Worm (Caenorhabditis elegans) whole organism, dauer: Measurements from ENCODE around the gene B0310.6.

Source experiments
- unc-62 ChIP-seq: sonication (generic microtip); optimal IDR thresholded peaks from 2 replicates; lab custom pipeline; 2017; ENCODE audit warnings: missing biosample characterization, missing genetic modification reagents, missing genetic modification characterization

Gene B0310.6

DNA sequence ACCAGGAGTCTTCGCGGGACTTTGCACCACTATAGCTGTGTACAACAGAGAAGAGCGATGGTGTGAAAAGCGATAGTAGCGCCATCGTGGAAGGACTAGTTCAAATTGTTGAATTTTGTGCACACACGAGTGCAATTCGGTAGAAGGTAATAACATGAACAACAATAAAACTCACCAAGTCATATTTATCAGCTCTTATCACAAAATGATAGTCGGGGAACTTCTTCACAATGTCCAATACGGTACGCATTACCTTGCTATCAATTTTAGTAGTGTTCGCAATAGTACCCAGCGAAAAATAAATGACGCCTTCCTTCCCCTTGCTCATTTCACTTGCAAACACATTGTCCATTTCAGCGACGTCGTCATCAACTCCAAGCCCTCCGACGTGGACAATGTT, 3.1 kb downstream of the B0310.6 start:
- no peak for TF ChIP-seq unc-62 (GFP tag; lab: Kevin White, UChicago)

- TF ChIP-seq unc-62 (GFP tag; lab: Kevin White, UChicago): no peak
Measured at ce11 chrX:524498-524897, 6.3 kb downstream of the B0310.6 start.

DNA sequence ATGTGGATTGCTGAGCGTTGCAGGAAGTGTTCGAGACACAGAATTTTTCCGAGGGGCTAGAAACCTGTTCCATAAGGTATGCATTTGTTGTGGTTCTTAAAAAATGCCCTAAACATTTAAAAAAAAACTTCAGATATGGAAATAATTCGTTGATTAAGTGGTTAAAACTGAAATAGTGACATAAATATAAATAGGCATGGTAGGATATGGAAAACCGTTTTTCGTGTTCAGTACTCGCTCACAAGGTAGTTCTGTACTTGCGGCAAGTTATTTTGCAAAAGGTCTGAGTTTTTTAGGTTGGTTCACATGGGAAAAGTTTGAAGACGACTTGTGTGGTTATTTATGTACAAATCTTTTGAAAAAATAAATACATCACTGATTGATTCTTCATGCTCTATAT, 9.9 kb downstream of the B0310.6 start, which contains the start of gene B0310.3:
Gene B0310.3, minus strand, starts transcription at position 101 of the 400 bp plus-strand sequence.
- TF ChIP-seq unc-62 (GFP tag; lab: Kevin White, UChicago): no peak

DNA sequence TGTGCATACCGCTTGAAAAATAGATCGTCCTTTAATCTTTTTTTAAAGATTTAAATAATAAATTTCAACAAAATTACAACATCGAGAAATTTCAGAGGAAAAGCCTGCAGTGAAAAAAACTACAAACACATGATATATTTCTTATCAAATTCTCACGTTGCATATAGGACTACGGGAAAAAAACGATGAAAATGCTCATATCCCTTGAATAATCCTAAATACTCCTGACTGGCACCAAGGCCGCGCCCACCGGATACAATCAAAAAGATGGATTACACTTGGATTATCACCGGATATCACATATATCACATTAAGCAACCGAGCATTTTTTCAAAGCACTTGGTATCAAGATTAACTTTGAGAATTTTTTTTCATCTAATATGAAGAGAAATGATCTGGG, 16.8 kb downstream of the B0310.6 start:
- no peak for TF ChIP-seq unc-62 (GFP tag; lab: Kevin White, UChicago)

- TF ChIP-seq unc-62 (GFP tag; lab: Kevin White, UChicago): no peak
Measured at ce11 chrX:506848-507247, 24.0 kb downstream of the B0310.6 start, which contains the start of gene B0310.2. Gene B0310.2, minus strand, starts transcription at chrX:506948.

- TF ChIP-seq unc-62 (GFP tag; lab: Kevin White, UChicago): no peak
Measured at ce11 chrX:505014-505413, 25.8 kb downstream of the B0310.6 start.

DNA sequence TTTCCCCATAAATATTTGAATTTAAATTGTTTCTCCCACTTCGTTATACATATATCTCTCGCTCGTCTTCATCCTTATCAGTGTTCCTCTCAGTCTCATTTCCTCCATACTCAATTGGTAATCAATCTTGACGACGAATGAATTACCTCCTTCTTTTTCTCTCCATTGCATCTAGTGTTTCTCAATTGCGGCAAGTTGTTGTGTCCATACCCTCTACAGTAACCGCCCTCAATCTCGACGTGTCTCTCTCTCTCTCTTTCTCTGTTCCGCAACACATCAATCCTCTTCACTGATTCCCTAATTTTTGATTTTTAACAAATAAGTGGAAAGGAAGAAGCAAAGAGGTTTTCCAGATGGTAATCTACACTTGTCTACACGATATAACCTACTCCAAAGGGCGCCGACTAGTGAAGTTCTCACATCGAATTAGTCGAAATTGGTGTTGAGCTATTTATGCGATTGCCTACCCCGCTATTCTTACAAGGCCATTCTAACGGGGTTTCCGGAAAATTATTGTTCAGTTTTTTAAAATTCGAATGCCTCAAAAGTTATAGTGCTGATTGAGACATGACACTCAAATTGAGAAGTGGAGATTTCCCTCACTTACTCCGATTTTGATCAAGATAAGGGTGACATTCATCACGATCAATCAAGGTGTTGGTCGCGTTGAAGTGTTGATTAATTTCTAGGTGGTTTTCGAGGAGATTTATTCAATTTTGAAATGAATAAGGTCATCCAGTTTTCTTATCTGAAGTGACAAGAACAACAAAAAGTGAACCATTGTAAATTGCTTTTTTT, 26.6 kb downstream of the B0310.6 start:
- TF ChIP-seq unc-62 (GFP tag; lab: Kevin White, UChicago): no peak

DNA sequence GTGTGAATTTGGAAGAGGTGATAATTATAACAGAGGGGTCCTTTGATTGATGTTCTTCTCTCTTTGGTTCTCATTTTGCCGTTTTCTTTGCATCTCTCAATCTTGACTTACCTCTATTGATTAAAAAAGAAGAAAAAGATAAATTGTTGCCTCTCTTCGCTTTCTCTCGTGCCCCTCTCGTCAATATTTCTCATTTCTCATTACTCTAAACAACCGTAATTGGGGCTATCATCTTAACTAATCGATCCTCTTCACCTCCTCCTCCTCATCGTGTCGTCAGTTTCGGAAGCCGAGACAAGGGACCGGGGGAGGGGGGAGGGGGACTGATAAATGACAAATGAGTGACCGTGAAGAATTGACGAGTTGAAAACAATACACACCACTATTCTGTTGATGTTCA, 32.2 kb downstream of the B0310.6 start:
- TF ChIP-seq unc-62 (GFP tag; lab: Kevin White, UChicago): no peak

DNA sequence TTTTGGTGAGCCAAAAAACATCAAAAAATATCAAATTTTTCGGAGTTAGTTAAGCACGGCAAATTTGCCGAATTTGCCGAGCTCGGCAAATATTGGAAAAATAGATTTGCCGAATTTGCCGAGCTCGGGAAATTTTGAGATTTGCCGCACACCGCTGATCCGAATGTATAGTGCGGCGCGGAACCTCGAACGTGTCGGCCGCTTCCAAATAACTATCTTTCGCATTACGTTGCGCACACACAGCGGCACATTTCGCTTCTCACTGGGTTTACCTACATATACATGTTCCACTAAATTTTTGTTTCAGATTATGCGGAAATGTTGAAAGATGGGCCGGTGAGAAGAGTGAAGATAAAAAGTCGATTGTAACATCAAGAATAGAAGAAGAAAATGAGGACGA, 34.0 kb downstream of the B0310.6 start:
- no peak for TF ChIP-seq unc-62 (GFP tag; lab: Kevin White, UChicago)

ce11 chrX:492919-493318, 37.9 kb downstream of the B0310.6 start, which contains the start of gene B0310.1:
Gene B0310.1, plus strand, starts transcription at chrX:493228.
- no peak for TF ChIP-seq unc-62 (GFP tag; lab: Kevin White, UChicago)

- no peak for TF ChIP-seq unc-62 (GFP tag; lab: Kevin White, UChicago)
Measured at ce11 chrX:489635-490105, 41.1 kb downstream of the B0310.6 start, which contains the start of gene egl-17. Gene egl-17, plus strand, starts transcription at chrX:489685.

DNA sequence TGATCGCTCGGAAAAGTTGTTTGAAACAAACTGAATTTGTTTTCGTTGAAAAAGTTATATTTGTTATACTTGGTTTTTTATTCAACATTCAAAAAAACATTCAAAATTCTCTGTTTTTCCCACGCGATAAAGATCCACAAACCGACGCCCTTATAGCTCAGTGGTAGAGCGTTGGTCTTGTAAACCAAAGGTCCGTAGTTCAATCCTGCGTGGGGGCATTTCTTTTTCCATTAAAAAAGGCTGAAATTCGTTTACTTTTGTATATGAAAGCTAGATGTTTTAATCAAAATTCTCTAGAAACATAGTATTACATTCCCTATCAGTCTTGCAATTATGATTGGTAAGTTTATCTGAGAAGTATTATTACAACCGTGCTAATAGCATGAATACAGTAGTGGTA, 43.1 kb downstream of the B0310.6 start:
- TF ChIP-seq unc-62 (GFP tag; lab: Kevin White, UChicago): no peak

- TF ChIP-seq unc-62 (GFP tag; lab: Kevin White, UChicago): no peak
Measured at ce11 chrX:481150-481549, 49.7 kb downstream of the B0310.6 start, which contains the start of gene che-2. Gene che-2, plus strand, starts transcription at chrX:481450.
